Worm (Caenorhabditis elegans) whole organism, L4 larva: Measurements from ENCODE around the gene R08A2.1.
A peak's percentile ranks its signal among the peaks of the same experiment; 100 is the strongest.

ENCODE experiments used
- F26F4.8 ChIP-seq: fragments of 200-800 bp; sonication (Bioruptor generic); conservative IDR thresholded peaks from 2 replicates; pipeline ENCODE4 v1.3.6; 2022; ENCODE audit warnings: missing genetic modification characterization, missing compliant biosample characterization
- Y105C5A.15 ChIP-seq: fragments of 200-800 bp; sonication (Bioruptor generic); IDR thresholded peaks from 2 replicates; pipeline ENCODE4 v1.3.6; 2022; ENCODE audit warnings: missing genetic modification characterization, missing compliant biosample characterization
- Y48G9A.11 ChIP-seq: fragments of 200-800 bp; sonication (Bioruptor generic); IDR thresholded peaks from 2 replicates; pipeline ENCODE4 v1.3.6; 2022; ENCODE audit warnings: missing genetic modification reagents, missing genetic modification characterization, missing compliant biosample characterization
- aha-1 ChIP-seq: fragments of 150-350 bp; peaks from one replicate; lab custom pipeline; 2014; ENCODE audit warnings: missing biosample characterization, missing genetic modification characterization
- arid-1 ChIP-seq: fragments of 200-800 bp; sonication (Bioruptor generic); conservative IDR thresholded peaks from 2 replicates; pipeline ENCODE4 v1.3.6; 2022; ENCODE audit warnings: missing genetic modification reagents, missing genetic modification characterization, missing compliant biosample characterization
- attf-4 ChIP-seq: sonication (generic microtip); optimal IDR thresholded peaks from 3 replicates; lab custom pipeline; 2017; ENCODE audit warnings: missing biosample characterization, missing genetic modification characterization
- ceh-20 ChIP-seq: fragments of 200-800 bp; sonication (Bioruptor generic); IDR thresholded peaks from 2 replicates; pipeline ENCODE4 v1.3.6; 2022; ENCODE audit warnings: missing genetic modification reagents, missing genetic modification characterization, missing compliant biosample characterization
- ceh-32 ChIP-seq: sonication (generic microtip); optimal IDR thresholded peaks from 2 replicates; lab custom pipeline; 2016; ENCODE audit warnings: mild to moderate bottlenecking, missing genetic modification characterization, missing compliant biosample characterization; ENCODE audit not compliant: poor library complexity
- ceh-44 ChIP-seq: fragments of 200-800 bp; sonication (Bioruptor generic); IDR thresholded peaks from 2 replicates; pipeline ENCODE4 v1.3.6; 2022; ENCODE audit warnings: missing genetic modification reagents, missing genetic modification characterization, missing compliant biosample characterization
- ceh-62 ChIP-seq: sonication (generic microtip); optimal IDR thresholded peaks from 2 replicates; lab custom pipeline; 2017; ENCODE audit warnings: missing biosample characterization, missing genetic modification characterization
- daf-16 ChIP-seq, 3 experiments: sonication (generic microtip); optimal IDR thresholded peaks; 2 replicates each; lab custom pipeline; 2016 to 2017; ENCODE audit warnings: missing genetic modification characterization in 3 of 3, missing genetic modification reagents in 3 of 3, mild to moderate bottlenecking in 2 of 3, missing compliant biosample characterization in 2 of 3, missing biosample characterization in 1 of 3, moderate library complexity in 1 of 3
- daf-8 ChIP-seq: fragments of 200-800 bp; sonication (Bioruptor generic); IDR thresholded peaks from 2 replicates; pipeline ENCODE4 v1.3.6; 2022; ENCODE audit warnings: missing genetic modification characterization, missing compliant biosample characterization
- dmd-6 ChIP-seq: fragments of 200-800 bp; sonication (Bioruptor generic); IDR thresholded peaks from 2 replicates; pipeline ENCODE4 v1.3.6; 2022; ENCODE audit warnings: missing genetic modification reagents, missing genetic modification characterization, missing compliant biosample characterization
- dmd-8 ChIP-seq: fragments of 200-800 bp; sonication (Bioruptor generic); IDR thresholded peaks from 2 replicates; pipeline ENCODE4 v1.3.6; 2022; ENCODE audit warnings: missing genetic modification characterization, missing compliant biosample characterization
- dmd-9 ChIP-seq: fragments of 200-800 bp; sonication (Bioruptor generic); IDR thresholded peaks from 2 replicates; pipeline ENCODE4 v1.3.6; 2022; ENCODE audit warnings: missing genetic modification reagents, missing genetic modification characterization, missing compliant biosample characterization
- dve-1 ChIP-seq: sonication (generic microtip); optimal IDR thresholded peaks from 2 replicates; lab custom pipeline; 2017; ENCODE audit warnings: antibody characterized with exemption, mild to moderate bottlenecking, missing genetic modification characterization, missing compliant biosample characterization; ENCODE audit not compliant: insufficient read depth
- egl-27 ChIP-seq: sonication (generic microtip); optimal IDR thresholded peaks from 3 replicates; lab custom pipeline; 2017; ENCODE audit warnings: missing biosample characterization, missing genetic modification reagents, missing genetic modification characterization
- egl-43 ChIP-seq: fragments of 200-800 bp; sonication (Bioruptor generic); IDR thresholded peaks from 2 replicates; pipeline ENCODE4 v1.3.6; 2022; ENCODE audit warnings: missing genetic modification reagents, missing genetic modification characterization, missing compliant biosample characterization
- hlh-11 ChIP-seq: fragments of 200-800 bp; sonication (Bioruptor generic); optimal IDR thresholded peaks from 2 replicates; lab custom pipeline; 2018; ENCODE audit warnings: mild to moderate bottlenecking, missing genetic modification characterization, missing compliant biosample characterization
- lim-7 ChIP-seq: fragments of 200-800 bp; sonication (Bioruptor generic); IDR thresholded peaks from 2 replicates; pipeline ENCODE4 v1.3.6; 2022; ENCODE audit warnings: missing genetic modification characterization, missing compliant biosample characterization
- lin-1 ChIP-seq: fragments of 200-800 bp; sonication (Bioruptor generic); IDR thresholded peaks from 2 replicates; pipeline ENCODE4 v1.3.6; 2022; ENCODE audit warnings: missing genetic modification reagents, missing genetic modification characterization, missing compliant biosample characterization
- lin-29 ChIP-seq: fragments of 200-800 bp; sonication (Bioruptor generic); IDR thresholded peaks from 2 replicates; pipeline ENCODE4 v1.3.6; 2022; ENCODE audit warnings: missing genetic modification reagents, missing genetic modification characterization, missing compliant biosample characterization
- lin-38 ChIP-seq: fragments of 200-800 bp; sonication (Bioruptor generic); IDR thresholded peaks from 2 replicates; pipeline ENCODE4 v1.3.6; 2022; ENCODE audit warnings: missing genetic modification reagents, missing genetic modification characterization, missing compliant biosample characterization
- madf-5 ChIP-seq, 2 experiments: fragments of 200-800 bp; sonication (Bioruptor generic); IDR thresholded peaks; 2 replicates each; pipeline ENCODE4 v1.3.6; 2022; ENCODE audit warnings: missing compliant biosample characterization in 2 of 2, missing genetic modification characterization in 2 of 2
- madf-9 ChIP-seq: fragments of 200-800 bp; sonication (Bioruptor generic); conservative IDR thresholded peaks from 2 replicates; pipeline ENCODE4 v1.3.6; 2022; ENCODE audit warnings: missing genetic modification reagents, missing genetic modification characterization, missing compliant biosample characterization
- mep-1 ChIP-seq: fragments of 150-350 bp; sonication (generic microtip); optimal IDR thresholded peaks from 3 replicates; lab custom pipeline; 2014; ENCODE audit warnings: missing biosample characterization, missing genetic modification characterization
- mes-2 ChIP-seq: sonication (generic microtip); optimal IDR thresholded peaks from 2 replicates; lab custom pipeline; 2016; ENCODE audit warnings: missing genotype, mild to moderate bottlenecking, missing genetic modification characterization, missing compliant biosample characterization; ENCODE audit not compliant: poor library complexity, severe bottlenecking
- mxl-2 ChIP-seq: fragments of 200-800 bp; sonication (Bioruptor generic); conservative IDR thresholded peaks from 2 replicates; pipeline ENCODE4 v1.3.6; 2022; ENCODE audit warnings: missing genetic modification reagents, missing genetic modification characterization, missing compliant biosample characterization
- nhr-102 ChIP-seq: sonication (generic microtip); optimal IDR thresholded peaks from 2 replicates; lab custom pipeline; 2016; ENCODE audit warnings: mild to moderate bottlenecking, missing genetic modification characterization, moderate library complexity, missing compliant biosample characterization
- nhr-25 ChIP-seq: sonication (generic microtip); optimal IDR thresholded peaks from 2 replicates; lab custom pipeline; 2017; ENCODE audit warnings: missing genetic modification characterization, mild to moderate bottlenecking, missing compliant biosample characterization, antibody characterized with exemption, moderate library complexity, borderline replicate concordance; ENCODE audit not compliant: insufficient read depth
- nhr-28 ChIP-seq: fragments of 150-350 bp; optimal IDR thresholded peaks from 2 replicates; lab custom pipeline; 2014; ENCODE audit warnings: missing biosample characterization, missing genetic modification characterization
- nhr-42 ChIP-seq: fragments of 200-800 bp; sonication (Bioruptor generic); IDR thresholded peaks from 2 replicates; pipeline ENCODE4 v1.3.6; 2022; ENCODE audit warnings: missing genetic modification characterization, missing compliant biosample characterization
- nhr-6 ChIP-seq: fragments of 150-350 bp; optimal IDR thresholded peaks from 2 replicates; lab custom pipeline; 2014; ENCODE audit warnings: missing biosample characterization, missing genetic modification characterization
- nhr-77 ChIP-seq: fragments of 150-350 bp; optimal IDR thresholded peaks from 2 replicates; lab custom pipeline; 2014; ENCODE audit warnings: missing biosample characterization, missing genetic modification characterization
- pha-4 ChIP-seq, 2 experiments: fragments of 150-350 bp in 1 of 2; fragments of 200-800 bp in 1 of 2; sonication (Bioruptor generic) in 1 of 2; IDR thresholded peaks in 1 of 2; optimal IDR thresholded peaks in 1 of 2; 2 replicates each; pipeline versions ENCODE4 v1.3.6 to Lab custom; 2014 to 2022; ENCODE audit warnings: missing genetic modification characterization in 2 of 2, missing genetic modification reagents in 2 of 2, missing biosample characterization in 1 of 2, missing compliant biosample characterization in 1 of 2
- sdz-12 ChIP-seq: fragments of 200-800 bp; sonication (Bioruptor generic); optimal IDR thresholded peaks from 2 replicates; lab custom pipeline; 2018; ENCODE audit warnings: mild to moderate bottlenecking, missing genetic modification characterization, missing compliant biosample characterization
- set-16 ChIP-seq: fragments of 200-800 bp; sonication (Bioruptor generic); IDR thresholded peaks from 2 replicates; pipeline ENCODE4 v1.3.6; 2022; ENCODE audit warnings: missing genetic modification reagents, missing genetic modification characterization, missing compliant biosample characterization
- snpc-1.2 ChIP-seq: fragments of 200-800 bp; sonication (Bioruptor generic); IDR thresholded peaks from 2 replicates; pipeline ENCODE4 v1.3.6; 2022; ENCODE audit warnings: missing genetic modification reagents, missing genetic modification characterization, missing compliant biosample characterization
- tra-1 ChIP-seq: fragments of 200-800 bp; sonication (Bioruptor generic); IDR thresholded peaks from 2 replicates; pipeline ENCODE4 v1.3.6; 2022; ENCODE audit warnings: missing genetic modification reagents, missing genetic modification characterization, missing compliant biosample characterization
- unc-130 ChIP-seq: sonication (generic microtip); optimal IDR thresholded peaks from 2 replicates; lab custom pipeline; 2016; ENCODE audit warnings: missing genetic modification reagents, missing genetic modification characterization, missing compliant biosample characterization
- vab-7 ChIP-seq: fragments of 200-800 bp; sonication (Bioruptor generic); IDR thresholded peaks from 2 replicates; pipeline ENCODE4 v1.3.6; 2022; ENCODE audit warnings: missing genetic modification reagents, missing genetic modification characterization, missing compliant biosample characterization
- zfp-3 ChIP-seq: fragments of 200-800 bp; sonication (Bioruptor generic); conservative IDR thresholded peaks from 2 replicates; pipeline ENCODE4 v1.3.6; 2022; ENCODE audit warnings: missing genetic modification reagents, missing genetic modification characterization, missing compliant biosample characterization
- ztf-11 ChIP-seq: fragments of 150-350 bp; optimal IDR thresholded peaks from 2 replicates; lab custom pipeline; 2014; ENCODE audit warnings: missing biosample characterization, missing genetic modification characterization

R08A2.1 gene

DNA sequence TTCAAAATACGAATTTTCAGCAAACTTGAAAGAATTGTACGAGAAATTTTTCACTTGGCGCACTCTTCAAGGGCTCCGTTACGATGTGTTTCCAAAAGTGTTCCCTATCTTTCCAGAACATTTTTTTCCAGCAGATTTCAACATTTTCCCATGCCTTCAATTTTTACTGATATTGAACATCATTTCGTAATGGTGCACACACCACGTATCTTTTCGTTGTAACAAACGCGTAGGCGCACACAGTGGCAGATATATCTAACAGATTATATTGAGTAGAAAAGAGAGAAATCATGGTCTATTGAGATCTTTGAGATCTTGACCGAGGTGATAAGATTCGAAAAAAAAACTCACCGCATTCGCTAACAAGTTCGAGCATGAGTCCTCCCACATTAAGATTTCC, 23.7 kb downstream of the R08A2.1 start:
- TF ChIP-seq unc-130 = no peak

- TF ChIP-seq aha-1 = peak; percentile 35
- peak; percentile 39 for TF ChIP-seq dmd-6 (GFP tag; lab: Robert Waterston, UW)
- 0 out of 2 replicates have a peak, but pooled peaks have one; percentile 15 for TF ChIP-seq Y105C5A.15 (GFP tag; lab: Robert Waterston, UW)
- TF ChIP-seq daf-16 (GFP tag; optimal IDR thresholded peaks at IDR 0.05; lab: Kevin White, UChicago) = no peak
- peak; percentile 38 for TF ChIP-seq daf-16 (tag; optimal IDR thresholded peaks at IDR 0.05; lab: Kevin White, UChicago)
- no peak; the same call in none of the 2 replicates for TF ChIP-seq pha-4 (GFP tag; IDR thresholded peaks at IDR 0.05; lab: Robert Waterston, UW)
- TF ChIP-seq pha-4 (tag; optimal IDR thresholded peaks at IDR 0.05; lab: Kevin White, UChicago) = no peak
- TF ChIP-seq ztf-11 (tag; lab: Kevin White, UChicago) = no peak
- TF ChIP-seq mxl-2 = 0 out of 2 replicates have a peak, but pooled peaks have one; percentile 3
- 0 out of 2 replicates have a peak, but pooled peaks have one; percentile 52 for TF ChIP-seq zfp-3 (GFP tag; lab: Robert Waterston, UW)
- peak; percentile 29; the same call in 1 of the 2 replicates for TF ChIP-seq Y48G9A.11
- TF ChIP-seq mes-2 (tag; lab: Kevin White, UChicago) = peak; percentile 68
- TF ChIP-seq tra-1 (GFP tag; lab: Robert Waterston, UW) = no peak
- peak; percentile 1 for TF ChIP-seq hlh-11 (tag; lab: Kevin White, UChicago)
- TF ChIP-seq lin-38 (GFP tag; lab: Robert Waterston, UW) = peak; percentile 58
- TF ChIP-seq dmd-8 (GFP tag; lab: Robert Waterston, UW) = peak; percentile 72; the same call in 1 of the 2 replicates
- TF ChIP-seq sdz-12 = no peak
- 0 out of 2 replicates have a peak, but pooled peaks have one; percentile 42 for TF ChIP-seq arid-1 (GFP tag; lab: Robert Waterston, UW)
- TF ChIP-seq mep-1 (tag; lab: Kevin White, UChicago) = no peak
- no peak for TF ChIP-seq egl-27 (tag; lab: Kevin White, UChicago)
- TF ChIP-seq lin-1 (GFP tag; lab: Robert Waterston, UW) = peak; percentile 69
- 0 out of 2 replicates have a peak, but pooled peaks have one; percentile 22 for TF ChIP-seq madf-9 (GFP tag; lab: Robert Waterston, UW)
- no peak for TF ChIP-seq daf-8 (GFP tag; lab: Robert Waterston, UW)
- no peak for TF ChIP-seq nhr-28 (tag; lab: Kevin White, UChicago)
- TF ChIP-seq ceh-62 (tag; lab: Kevin White, UChicago) = no peak
- TF ChIP-seq dve-1 (tag; lab: Kevin White, UChicago) = no peak
- TF ChIP-seq vab-7 = peak; percentile 51; the same call in 1 of the 2 replicates
- no peak for TF ChIP-seq F26F4.8 (GFP tag; lab: Robert Waterston, UW)
- peak; percentile 3 for TF ChIP-seq nhr-102 (tag; lab: Kevin White, UChicago)
- TF ChIP-seq ceh-44 = 0 out of 2 replicates have a peak, but pooled peaks have one; percentile 42
- TF ChIP-seq ceh-20 (GFP tag; lab: Robert Waterston, UW) = no peak
- TF ChIP-seq snpc-1.2 (GFP tag; lab: Robert Waterston, UW) = no peak
- TF ChIP-seq attf-4 (tag; lab: Kevin White, UChicago) = no peak
- no peak for TF ChIP-seq nhr-42 (GFP tag; lab: Robert Waterston, UW)
- TF ChIP-seq lin-29 (GFP tag; lab: Robert Waterston, UW) = 0 out of 2 replicates have a peak, but pooled peaks have one; percentile 10
- TF ChIP-seq nhr-6 = peak; percentile 21
- TF ChIP-seq set-16 (GFP tag; lab: Robert Waterston, UW) = peak; percentile 4; the same call in 1 of the 2 replicates
- TF ChIP-seq nhr-77 (tag; lab: Kevin White, UChicago) = no peak
- peak; percentile 71 for TF ChIP-seq egl-43 (GFP tag; lab: Robert Waterston, UW)
- TF ChIP-seq madf-5 (GFP tag; IDR thresholded peaks at IDR 0.05; lab: Robert Waterston, UW) = peak in 1 of 2 experiments; percentile 55; a peak in 1 of 4 replicates
- TF ChIP-seq unc-130 = peak; percentile 20
- TF ChIP-seq ceh-32 (tag; lab: Kevin White, UChicago) = no peak
- no peak for TF ChIP-seq nhr-25 (tag; lab: Kevin White, UChicago)
- TF ChIP-seq dmd-9 (GFP tag; lab: Robert Waterston, UW) = no peak
- peak; percentile 62; the same call in 1 of the 2 replicates for TF ChIP-seq lim-7 (GFP tag; lab: Robert Waterston, UW)
- TF ChIP-seq, all 104 proteins: peak for 24
Measured at ce11 chrV:14689060-14689750, 30.2 kb downstream of the R08A2.1 start, which contains the start of gene gasr-8. gasr-8 (plus strand) TSS chrV:14689110.
